Fruit fly (Drosophila melanogaster) whole organism: ENCODE measurements around the gene CG5708.

ENCODE experiments used
- CG8478 ChIP-seq: fragments of >200 bp; optimal IDR thresholded peaks from 2 replicates; lab custom pipeline; 2018; ENCODE audit warnings: inconsistent platforms
- Dll ChIP-seq: fragments of >200 bp; optimal IDR thresholded peaks from 2 replicates; lab custom pipeline; 2017
- EcR ChIP-seq, 2 experiments: fragments of >200 bp; optimal IDR thresholded peaks; 2 replicates each; lab custom pipeline; 2017; ENCODE audit warnings: missing biosample characterization in 2 of 2, missing genetic modification characterization in 2 of 2, missing genetic modification reagents in 2 of 2
- pan ChIP-seq: fragments of >200 bp; optimal IDR thresholded peaks from 2 replicates; lab custom pipeline; 2017
- psq ChIP-seq: fragments of >200 bp; optimal IDR thresholded peaks from 2 replicates; lab custom pipeline; 2017
- usp ChIP-seq: fragments of >200 bp; optimal IDR thresholded peaks from 2 replicates; lab custom pipeline; 2017; ENCODE audit warnings: missing biosample characterization, missing genetic modification characterization, mixed read lengths

CG5708 gene

dm6 chr2L:10226724-10227407 lies at the start of gene CG5708:
TSS of gene CG5708 (minus strand) at chr2L:10226808.
- TF ChIP-seq psq (no peak), CG8478 (lab: Kevin White, UChicago) (no peak), usp (GFP tag; lab: Kevin White, UChicago) (no peak), pan (no peak), Dll (no peak), EcR (GFP tag; optimal IDR thresholded peaks at IDR 0.05; lab: Kevin White, UChicago) (no peak)

- TF ChIP-seq CG8478 (lab: Kevin White, UChicago) (no peak), usp (GFP tag; lab: Kevin White, UChicago) (no peak), EcR (GFP tag; optimal IDR thresholded peaks at IDR 0.05; lab: Kevin White, UChicago) (no peak)
Observed at dm6 chr2L:10272224-10272623, 45.6 kb upstream of the CG5708 start, which contains the start of gene trk. TSS of gene trk (minus strand) at chr2L:10272324.

- no peak for TF ChIP-seq pan
- no peak for TF ChIP-seq usp (GFP tag; lab: Kevin White, UChicago)
- TF ChIP-seq CG8478 (lab: Kevin White, UChicago) = no peak
- no peak for TF ChIP-seq EcR (GFP tag; optimal IDR thresholded peaks at IDR 0.05; lab: Kevin White, UChicago)
- TF ChIP-seq psq = no peak
- no peak for TF ChIP-seq Dll
Observed at dm6 chr2L:10269854-10270253, 43.2 kb upstream of the CG5708 start, which contains the start of gene Mulk. TSS of gene Mulk (plus strand) at chr2L:10270051.

dm6 chr2L:10268688-10269087 lies 42.1 kb upstream of the CG5708 start, which contains the start of gene CG4957:
TSS of gene CG4957 (plus strand) at chr2L:10268872.
- TF ChIP-seq CG8478 (lab: Kevin White, UChicago) = no peak
- no peak for TF ChIP-seq psq
- no peak for TF ChIP-seq EcR (GFP tag; optimal IDR thresholded peaks at IDR 0.05; lab: Kevin White, UChicago)
- no peak for TF ChIP-seq usp (GFP tag; lab: Kevin White, UChicago)
- TF ChIP-seq pan = no peak
- no peak for TF ChIP-seq Dll

dm6 chr2L:10266511-10266910 lies 39.9 kb upstream of the CG5708 start, which contains the start of gene CG4953:
TSS of gene CG4953 (plus strand) at chr2L:10266703.
- TF ChIP-seq psq (no peak), pan (no peak), usp (GFP tag; lab: Kevin White, UChicago) (no peak), EcR (GFP tag; optimal IDR thresholded peaks at IDR 0.05; lab: Kevin White, UChicago) (no peak), Dll (no peak), CG8478 (lab: Kevin White, UChicago) (no peak)

dm6 chr2L:10265129-10265528 lies 38.5 kb upstream of the CG5708 start, which contains the start of gene Mob3:
TSS of gene Mob3 (plus strand) at chr2L:10265336.
- TF ChIP-seq psq (no peak), CG8478 (lab: Kevin White, UChicago) (no peak), pan (no peak)

dm6 chr2L:10263830-10264634 lies 37.4 kb upstream of the CG5708 start, which contains the start of gene REPTOR-BP:
TSS of gene REPTOR-BP (plus strand) at chr2L:10264125.
- TF ChIP-seq psq = no peak
- no peak for TF ChIP-seq pan
- TF ChIP-seq EcR (GFP tag; optimal IDR thresholded peaks at IDR 0.05; lab: Kevin White, UChicago) = no peak
- TF ChIP-seq usp (GFP tag; lab: Kevin White, UChicago) = no peak

dm6 chr2L:10263343-10263744 lies 36.7 kb upstream of the CG5708 start, which contains the start of gene Rsf1:
TSS of gene Rsf1 (minus strand) at chr2L:10263554.
- TF ChIP-seq Dll (no peak), pan (no peak), psq (no peak), EcR (GFP tag; optimal IDR thresholded peaks at IDR 0.05; lab: Kevin White, UChicago) (no peak), usp (GFP tag; lab: Kevin White, UChicago) (no peak), CG8478 (lab: Kevin White, UChicago) (no peak)

- TF ChIP-seq Dll = no peak
- TF ChIP-seq psq = no peak
- no peak for TF ChIP-seq CG8478 (lab: Kevin White, UChicago)
- TF ChIP-seq pan = no peak
- TF ChIP-seq usp (GFP tag; lab: Kevin White, UChicago) = no peak
- no peak for TF ChIP-seq EcR (GFP tag; optimal IDR thresholded peaks at IDR 0.05; lab: Kevin White, UChicago)
Observed at dm6 chr2L:10261774-10262173, 35.2 kb upstream of the CG5708 start.

dm6 chr2L:10260750-10261493 lies 34.3 kb upstream of the CG5708 start, which contains the start of gene Pten:
TSS of gene Pten (minus strand) at chr2L:10261049.
- TF ChIP-seq EcR (GFP tag; optimal IDR thresholded peaks at IDR 0.05; lab: Kevin White, UChicago) = no peak
- no peak for TF ChIP-seq pan
- TF ChIP-seq CG8478 (lab: Kevin White, UChicago) = no peak
- no peak for TF ChIP-seq Dll
- TF ChIP-seq psq = no peak
- TF ChIP-seq usp (GFP tag; lab: Kevin White, UChicago) = no peak

dm6 chr2L:10259960-10260749 lies 33.5 kb upstream of the CG5708 start:
- no peak for TF ChIP-seq Dll
- TF ChIP-seq CG8478 (lab: Kevin White, UChicago) = no peak
- no peak for TF ChIP-seq usp (GFP tag; lab: Kevin White, UChicago)
- TF ChIP-seq psq = no peak
- TF ChIP-seq EcR (GFP tag; optimal IDR thresholded peaks at IDR 0.05; lab: Kevin White, UChicago) = no peak
- no peak for TF ChIP-seq pan
